Worm (Caenorhabditis elegans) whole organism, L4 larva: ENCODE results near the gene chil-1.

Experiments
- D1046.2 ChIP-seq: fragments of 200-800 bp; sonication (Bioruptor generic); IDR thresholded peaks from 2 replicates; pipeline ENCODE4 v1.3.6; 2022; ENCODE audit warnings: missing genetic modification characterization, missing compliant biosample characterization
- F10B5.3 ChIP-seq: sonication (generic microtip); optimal IDR thresholded peaks from 2 replicates; lab custom pipeline; 2016; ENCODE audit warnings: mild to moderate bottlenecking, missing genetic modification characterization, missing compliant biosample characterization
- F49E8.2 ChIP-seq: sonication (generic microtip); optimal IDR thresholded peaks from 2 replicates; lab custom pipeline; 2016; ENCODE audit warnings: missing compliant biosample characterization, mild to moderate bottlenecking, missing genetic modification characterization, borderline replicate concordance
- T20F7.1 ChIP-seq: fragments of 200-800 bp; sonication (Bioruptor generic); optimal IDR thresholded peaks from 2 replicates; lab custom pipeline; 2018; ENCODE audit warnings: mild to moderate bottlenecking, missing genetic modification characterization, missing compliant biosample characterization
- Y48G9A.11 ChIP-seq: fragments of 200-800 bp; sonication (Bioruptor generic); IDR thresholded peaks from 2 replicates; pipeline ENCODE4 v1.3.6; 2022; ENCODE audit warnings: missing genetic modification reagents, missing genetic modification characterization, missing compliant biosample characterization
- aha-1 ChIP-seq: fragments of 150-350 bp; peaks from one replicate; lab custom pipeline; 2014; ENCODE audit warnings: missing biosample characterization, missing genetic modification characterization
- aly-2 ChIP-seq: sonication (generic microtip); optimal IDR thresholded peaks from 2 replicates; lab custom pipeline; 2018; ENCODE audit warnings: missing biosample characterization, missing genetic modification characterization
- arid-1 ChIP-seq: fragments of 200-800 bp; sonication (Bioruptor generic); conservative IDR thresholded peaks from 2 replicates; pipeline ENCODE4 v1.3.6; 2022; ENCODE audit warnings: missing genetic modification reagents, missing genetic modification characterization, missing compliant biosample characterization
- attf-4 ChIP-seq: sonication (generic microtip); optimal IDR thresholded peaks from 3 replicates; lab custom pipeline; 2017; ENCODE audit warnings: missing biosample characterization, missing genetic modification characterization
- ceh-28 ChIP-seq: fragments of 150-350 bp; optimal IDR thresholded peaks from 2 replicates; lab custom pipeline; 2014; ENCODE audit warnings: missing biosample characterization, missing genetic modification reagents, missing genetic modification characterization
- ceh-44 ChIP-seq: fragments of 200-800 bp; sonication (Bioruptor generic); IDR thresholded peaks from 2 replicates; pipeline ENCODE4 v1.3.6; 2022; ENCODE audit warnings: missing genetic modification reagents, missing genetic modification characterization, missing compliant biosample characterization
- ces-1 ChIP-seq: fragments of 150-350 bp; sonication (generic microtip); optimal IDR thresholded peaks from 4 replicates; lab custom pipeline; 2014; ENCODE audit warnings: missing biosample characterization, missing genetic modification reagents, missing genetic modification characterization
- cey-2 ChIP-seq: sonication (generic microtip); optimal IDR thresholded peaks from 3 replicates; lab custom pipeline; 2017; ENCODE audit warnings: missing genetic modification characterization, mild to moderate bottlenecking, missing compliant biosample characterization, antibody characterized with exemption, borderline replicate concordance; ENCODE audit not compliant: insufficient read depth
- daf-19 ChIP-seq: fragments of 200-800 bp; sonication (Bioruptor generic); conservative IDR thresholded peaks from 2 replicates; pipeline ENCODE4 v1.3.6; 2022; ENCODE audit warnings: missing genetic modification characterization, missing compliant biosample characterization
- dmd-8 ChIP-seq: fragments of 200-800 bp; sonication (Bioruptor generic); IDR thresholded peaks from 2 replicates; pipeline ENCODE4 v1.3.6; 2022; ENCODE audit warnings: missing genetic modification characterization, missing compliant biosample characterization
- hif-1 ChIP-seq, 2 experiments: sonication (generic microtip); optimal IDR thresholded peaks; 2 replicates each; lab custom pipeline; 2016 to 2017; ENCODE audit warnings: missing compliant biosample characterization in 2 of 2, missing genetic modification characterization in 2 of 2, missing genetic modification reagents in 2 of 2, missing genotype in 2 of 2, mild to moderate bottlenecking in 1 of 2
- hlh-11 ChIP-seq: fragments of 200-800 bp; sonication (Bioruptor generic); optimal IDR thresholded peaks from 2 replicates; lab custom pipeline; 2018; ENCODE audit warnings: mild to moderate bottlenecking, missing genetic modification characterization, missing compliant biosample characterization
- jun-1 ChIP-seq: fragments of 150-350 bp; optimal IDR thresholded peaks from 2 replicates; lab custom pipeline; 2014; ENCODE audit warnings: missing biosample characterization, missing genetic modification reagents, missing genetic modification characterization
- lim-7 ChIP-seq: fragments of 200-800 bp; sonication (Bioruptor generic); IDR thresholded peaks from 2 replicates; pipeline ENCODE4 v1.3.6; 2022; ENCODE audit warnings: missing genetic modification characterization, missing compliant biosample characterization
- lin-1 ChIP-seq: fragments of 200-800 bp; sonication (Bioruptor generic); IDR thresholded peaks from 2 replicates; pipeline ENCODE4 v1.3.6; 2022; ENCODE audit warnings: missing genetic modification reagents, missing genetic modification characterization, missing compliant biosample characterization
- lin-15B ChIP-seq: fragments of 150-350 bp; sonication (generic microtip); optimal IDR thresholded peaks from 3 replicates; lab custom pipeline; 2014; ENCODE audit warnings: missing biosample characterization, missing genetic modification characterization
- lin-39 ChIP-seq: fragments of 150-350 bp; optimal IDR thresholded peaks from 2 replicates; lab custom pipeline; 2014; ENCODE audit warnings: missing biosample characterization, missing genetic modification reagents, missing genetic modification characterization
- lir-3 ChIP-seq: sonication (generic microtip); optimal IDR thresholded peaks from 2 replicates; lab custom pipeline; 2016; ENCODE audit warnings: mild to moderate bottlenecking, missing genetic modification characterization, missing compliant biosample characterization
- mep-1 ChIP-seq: fragments of 150-350 bp; sonication (generic microtip); optimal IDR thresholded peaks from 3 replicates; lab custom pipeline; 2014; ENCODE audit warnings: missing biosample characterization, missing genetic modification characterization
- mes-2 ChIP-seq: sonication (generic microtip); optimal IDR thresholded peaks from 2 replicates; lab custom pipeline; 2016; ENCODE audit warnings: missing genotype, mild to moderate bottlenecking, missing genetic modification characterization, missing compliant biosample characterization; ENCODE audit not compliant: poor library complexity, severe bottlenecking
- mxl-2 ChIP-seq: fragments of 200-800 bp; sonication (Bioruptor generic); conservative IDR thresholded peaks from 2 replicates; pipeline ENCODE4 v1.3.6; 2022; ENCODE audit warnings: missing genetic modification reagents, missing genetic modification characterization, missing compliant biosample characterization
- nhr-25 ChIP-seq: sonication (generic microtip); optimal IDR thresholded peaks from 2 replicates; lab custom pipeline; 2017; ENCODE audit warnings: missing genetic modification characterization, mild to moderate bottlenecking, missing compliant biosample characterization, antibody characterized with exemption, moderate library complexity, borderline replicate concordance; ENCODE audit not compliant: insufficient read depth
- nhr-41 ChIP-seq: fragments of 200-800 bp; sonication (Bioruptor generic); IDR thresholded peaks from 2 replicates; pipeline ENCODE4 v1.3.6; 2022; ENCODE audit warnings: missing genetic modification reagents, missing genetic modification characterization, missing compliant biosample characterization
- pha-4 ChIP-seq, 2 experiments: fragments of 150-350 bp in 1 of 2; fragments of 200-800 bp in 1 of 2; sonication (Bioruptor generic) in 1 of 2; IDR thresholded peaks in 1 of 2; optimal IDR thresholded peaks in 1 of 2; 2 replicates each; pipeline versions ENCODE4 v1.3.6 to Lab custom; 2014 to 2022; ENCODE audit warnings: missing genetic modification characterization in 2 of 2, missing genetic modification reagents in 2 of 2, missing biosample characterization in 1 of 2, missing compliant biosample characterization in 1 of 2
- php-3 ChIP-seq: fragments of 200-800 bp; sonication (Bioruptor generic); IDR thresholded peaks from 2 replicates; pipeline ENCODE4 v1.3.6; 2022; ENCODE audit warnings: missing genetic modification reagents, missing genetic modification characterization, missing compliant biosample characterization
- skn-1 ChIP-seq: fragments of 150-350 bp; optimal IDR thresholded peaks from 2 replicates; lab custom pipeline; 2014; ENCODE audit warnings: missing biosample characterization, missing genetic modification characterization
- snpc-4 ChIP-seq: fragments of 150-350 bp; optimal IDR thresholded peaks from 2 replicates; lab custom pipeline; 2014; ENCODE audit warnings: missing biosample characterization, missing genetic modification characterization
- spr-3 ChIP-seq: fragments of 200-800 bp; sonication (Bioruptor generic); optimal IDR thresholded peaks from 2 replicates; lab custom pipeline; 2018; ENCODE audit warnings: mild to moderate bottlenecking, missing genetic modification characterization, missing compliant biosample characterization
- tag-97 ChIP-seq: fragments of 200-800 bp; sonication (Bioruptor generic); IDR thresholded peaks from 2 replicates; pipeline ENCODE4 v1.3.6; 2022; ENCODE audit warnings: missing genetic modification characterization, missing compliant biosample characterization
- unc-130 ChIP-seq: sonication (generic microtip); optimal IDR thresholded peaks from 2 replicates; lab custom pipeline; 2016; ENCODE audit warnings: missing genetic modification reagents, missing genetic modification characterization, missing compliant biosample characterization
- unc-62 ChIP-seq, 3 experiments: fragments of 150-350 bp in 1 of 3; sonication (generic microtip); optimal IDR thresholded peaks in 2 of 3; peaks in 1 of 3; 1 replicate in 1 of 3; 2 replicates in 2 of 3; lab custom pipeline; 2014 to 2017; ENCODE audit warnings: missing biosample characterization in 3 of 3, missing genetic modification characterization in 3 of 3, missing genetic modification reagents in 3 of 3, missing genotype in 1 of 3
- zfp-2 ChIP-seq: sonication (generic microtip); optimal IDR thresholded peaks from 2 replicates; lab custom pipeline; 2016; ENCODE audit warnings: mild to moderate bottlenecking, missing genetic modification characterization, missing compliant biosample characterization
- ztf-11 ChIP-seq: fragments of 150-350 bp; optimal IDR thresholded peaks from 2 replicates; lab custom pipeline; 2014; ENCODE audit warnings: missing biosample characterization, missing genetic modification characterization

The chil-1 gene

DNA sequence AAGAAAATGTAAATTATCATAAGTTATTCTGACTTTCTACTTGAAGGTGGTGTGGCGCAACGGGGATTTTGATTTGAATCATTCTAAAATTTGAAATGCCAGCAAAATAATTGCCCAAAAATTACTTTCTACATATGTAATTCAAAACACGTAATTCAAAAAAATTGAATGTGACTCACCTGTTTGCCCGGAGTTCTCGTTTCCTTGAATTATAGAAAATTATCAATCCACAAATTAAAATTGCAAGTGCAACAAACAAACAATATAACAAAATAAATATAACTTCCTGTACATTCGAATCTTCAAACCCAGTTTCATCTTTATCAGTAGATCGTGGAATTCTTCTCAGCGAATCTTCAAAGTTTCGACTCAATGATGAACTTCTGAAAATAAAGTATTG lies 1.9 kb upstream of the chil-1 start:
- TF ChIP-seq unc-62 (GFP tag; optimal IDR thresholded peaks at IDR 0.05 in 1 of 2; lab: Kevin White, UChicago): peak in 1 of 2 experiments; percentile 65
- TF ChIP-seq unc-62 (tag; optimal IDR thresholded peaks at IDR 0.05; lab: Kevin White, UChicago): no peak
- peak; percentile 63 for TF ChIP-seq aha-1
- TF ChIP-seq php-3: no peak

DNA sequence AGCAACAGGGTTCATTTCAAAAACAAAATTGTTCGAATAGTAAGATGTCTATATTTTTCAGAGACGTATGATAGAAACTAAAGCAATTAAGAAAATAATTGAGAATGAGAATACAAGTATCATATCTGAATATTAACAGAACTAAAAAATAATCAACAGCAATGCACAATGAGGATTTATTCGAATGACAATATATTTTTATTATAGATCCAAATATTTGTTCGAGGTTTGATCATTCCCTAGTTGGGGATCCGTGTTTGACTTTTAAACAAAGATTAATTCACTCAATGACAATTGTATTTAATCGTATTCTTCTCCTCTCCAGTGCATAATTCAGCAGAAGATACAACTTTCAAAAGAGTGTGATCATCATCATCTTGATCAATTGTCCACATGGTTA lies 4.1 kb downstream of the chil-1 start, which contains the start of gene C08H9.18:
Gene C08H9.18 (minus strand): TSS at position 101 of the 400 bp plus-strand sequence.
- TF ChIP-seq lin-1 (no peak), mep-1 (tag; lab: Kevin White, UChicago) (no peak), pha-4 (GFP tag; IDR thresholded peaks at IDR 0.05; lab: Robert Waterston, UW) (no peak), pha-4 (tag; optimal IDR thresholded peaks at IDR 0.05; lab: Kevin White, UChicago) (no peak), arid-1 (GFP tag; lab: Robert Waterston, UW) (no peak), F10B5.3 (tag; lab: Kevin White, UChicago) (no peak), zfp-2 (tag; lab: Kevin White, UChicago) (no peak), cey-2 (tag; lab: Kevin White, UChicago) (no peak), ces-1 (GFP tag; lab: Kevin White, UChicago) (no peak), tag-97 (GFP tag; lab: Robert Waterston, UW) (no peak), dmd-8 (GFP tag; lab: Robert Waterston, UW) (no peak), ztf-11 (tag; lab: Kevin White, UChicago) (no peak), T20F7.1 (GFP tag; lab: Kevin White, UChicago) (no peak), jun-1 (no peak), ceh-44 (GFP tag; lab: Robert Waterston, UW) (no peak), hlh-11 (tag; lab: Kevin White, UChicago) (no peak), unc-130 (no peak), mes-2 (tag; lab: Kevin White, UChicago) (no peak), attf-4 (tag; lab: Kevin White, UChicago) (no peak), lin-15B (tag; lab: Kevin White, UChicago) (no peak), F49E8.2 (tag; lab: Kevin White, UChicago) (no peak)

DNA sequence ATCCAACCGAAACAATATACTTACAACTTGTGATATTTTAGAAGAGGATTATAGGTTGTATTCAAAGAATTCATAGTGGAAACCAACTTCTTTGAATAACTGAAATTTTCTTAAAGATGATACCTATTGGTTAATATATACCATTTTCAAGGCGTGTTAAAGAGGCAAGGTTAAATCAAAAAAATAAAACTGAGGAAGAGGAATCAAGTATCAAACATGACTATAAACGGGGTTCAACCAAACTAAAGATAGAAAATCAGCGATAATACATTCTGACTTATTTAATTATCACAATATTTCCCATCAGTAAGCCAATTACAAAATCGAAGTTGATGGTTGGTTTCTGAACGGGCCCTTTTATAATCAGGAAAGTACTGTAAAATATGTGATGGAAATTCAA lies 4.9 kb downstream of the chil-1 start, which contains the start of gene chil-3:
Gene chil-3 (minus strand): TSS at position 101 of the 400 bp plus-strand sequence.
- no peak for TF ChIP-seq lir-3 (tag; lab: Kevin White, UChicago)
- no peak for TF ChIP-seq snpc-4 (tag; lab: Kevin White, UChicago)
- no peak for TF ChIP-seq lim-7
- no peak for TF ChIP-seq unc-130
- no peak for TF ChIP-seq nhr-25
- TF ChIP-seq skn-1 (tag; lab: Kevin White, UChicago): no peak
- no peak for TF ChIP-seq aly-2 (tag; lab: Kevin White, UChicago)
- no peak for TF ChIP-seq Y48G9A.11
- TF ChIP-seq spr-3 (GFP tag; lab: Kevin White, UChicago): no peak
- TF ChIP-seq D1046.2 (GFP tag; lab: Robert Waterston, UW): no peak

DNA sequence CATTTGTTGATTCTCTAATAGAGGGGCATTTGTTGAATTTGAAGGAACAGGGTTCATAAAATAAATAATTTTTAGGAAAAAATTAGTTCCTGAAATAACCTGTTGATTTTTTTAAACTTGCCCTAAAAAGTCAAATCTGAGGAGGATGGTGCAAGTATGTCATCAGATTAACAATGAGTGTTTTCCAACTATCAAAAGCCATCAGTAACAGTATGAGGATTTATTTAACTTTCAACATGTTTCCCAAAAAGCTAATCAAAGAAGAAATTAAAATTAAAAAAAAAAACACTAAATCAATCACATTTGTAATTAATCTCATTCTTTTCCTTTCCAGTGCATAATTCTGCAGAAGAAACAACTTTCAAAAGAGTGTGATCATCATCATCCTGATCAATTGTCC lies 6.7 kb downstream of the chil-1 start, which contains the start of gene chil-5:
Gene chil-5 (minus strand): TSS at position 101 of the 400 bp plus-strand sequence.
- TF ChIP-seq nhr-41 (GFP tag; lab: Robert Waterston, UW): no peak

DNA sequence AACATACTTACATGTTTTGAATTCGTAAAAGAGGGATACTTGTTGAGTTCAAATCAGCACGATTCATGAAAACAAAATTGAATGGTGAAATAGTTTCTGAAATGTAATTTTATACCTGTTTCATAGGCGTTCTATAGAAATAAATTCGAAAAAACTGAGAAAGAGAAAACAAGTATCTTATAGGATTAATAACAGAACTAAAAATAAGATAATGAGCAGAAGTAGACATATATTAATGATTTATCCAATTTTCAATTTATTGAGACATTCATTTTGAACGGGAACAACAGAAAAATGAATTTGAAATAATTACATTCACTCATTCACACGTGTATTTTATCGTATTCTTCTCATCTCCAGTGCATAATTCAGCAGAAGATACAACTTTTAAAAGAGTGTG lies 8.5 kb downstream of the chil-1 start, which contains the start of gene chil-6:
Gene chil-6 (minus strand): TSS at position 101 of the 400 bp plus-strand sequence.
- no peak for TF ChIP-seq daf-19 (GFP tag; lab: Robert Waterston, UW)
- TF ChIP-seq ceh-28 (tag; lab: Kevin White, UChicago): no peak
- no peak for TF ChIP-seq mxl-2 (GFP tag; lab: Robert Waterston, UW)
- no peak for TF ChIP-seq lin-39
- no peak for TF ChIP-seq dmd-8 (GFP tag; lab: Robert Waterston, UW)
- TF ChIP-seq hif-1 (tag; optimal IDR thresholded peaks at IDR 0.05; lab: Kevin White, UChicago): no peak
- TF ChIP-seq mep-1 (tag; lab: Kevin White, UChicago): no peak
- TF ChIP-seq, all 104 proteins: peak for 0
